Worm (Caenorhabditis elegans): Measurements from ENCODE around the gene F02E11.4.

DNA sequence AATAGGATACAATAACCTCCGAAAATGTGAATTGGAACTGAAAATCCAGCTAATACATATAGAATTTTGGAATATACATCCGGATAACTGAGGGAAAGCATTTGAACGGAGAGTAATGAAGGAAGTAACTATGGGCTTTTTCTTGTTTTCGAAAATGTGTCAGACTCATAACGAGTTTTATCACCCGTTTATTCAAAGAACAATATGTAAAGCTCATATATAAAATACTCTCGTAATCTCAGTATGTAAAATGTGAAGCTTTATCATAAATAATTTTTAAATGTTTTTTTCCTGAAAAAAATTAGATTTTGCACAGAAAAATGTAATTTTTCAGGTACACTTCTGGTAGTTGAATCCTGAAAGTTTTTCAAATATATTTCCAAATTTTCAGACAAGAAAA, 47.2 kb downstream of the F02E11.4 start, which contains the start of gene srh-297:
- no peak for TF ChIP-seq ceh-14 (tag; optimal IDR thresholded peaks at IDR 0.05)
- no peak for TF ChIP-seq gmeb-2 (tag; optimal IDR thresholded peaks at IDR 0.05)
- TF ChIP-seq fkh-10 (GFP tag; optimal IDR thresholded peaks at IDR 0.05): no peak

All from whole organism, late embryonic.